Worm (Caenorhabditis elegans) whole organism, L1 larva: ENCODE results near the gene F53F1.6.

ENCODE experiments used
- C04F5.9 ChIP-seq: sonication (generic microtip); optimal IDR thresholded peaks from 2 replicates; lab custom pipeline; 2016; ENCODE audit warnings: missing genetic modification characterization, missing compliant biosample characterization
- Y116A8C.19 ChIP-seq: sonication (generic microtip); optimal IDR thresholded peaks from 2 replicates; lab custom pipeline; 2016; ENCODE audit warnings: missing compliant biosample characterization, missing genetic modification characterization, borderline replicate concordance
- aha-1 ChIP-seq: fragments of 150-350 bp; optimal IDR thresholded peaks from 2 replicates; lab custom pipeline; 2014; ENCODE audit warnings: missing biosample characterization, missing genetic modification characterization
- alr-1 ChIP-seq: fragments of 200-800 bp; sonication (Bioruptor generic); optimal IDR thresholded peaks from 2 replicates; lab custom pipeline; 2018; ENCODE audit warnings: borderline replicate concordance, mild to moderate bottlenecking, missing genetic modification characterization, missing compliant biosample characterization
- blmp-1 ChIP-seq: fragments of 150-350 bp; optimal IDR thresholded peaks from 2 replicates; lab custom pipeline; 2014; ENCODE audit warnings: missing biosample characterization, missing genetic modification characterization
- ceh-88 ChIP-seq: fragments of 200-800 bp; sonication (Bioruptor generic); IDR thresholded peaks from 2 replicates; pipeline ENCODE4 v1.3.6; 2022; ENCODE audit warnings: missing genetic modification characterization, missing compliant biosample characterization
- ceh-90 ChIP-seq: sonication (generic microtip); optimal IDR thresholded peaks from 2 replicates; lab custom pipeline; 2016; ENCODE audit warnings: missing genetic modification characterization, missing compliant biosample characterization
- ces-1 ChIP-seq: fragments of 150-350 bp; optimal IDR thresholded peaks from 2 replicates; lab custom pipeline; 2014; ENCODE audit warnings: missing biosample characterization, missing genetic modification reagents, missing genetic modification characterization
- dpl-1 ChIP-seq, 3 experiments: fragments of 150-350 bp in 2 of 3; sonication (generic microtip) in 1 of 3; optimal IDR thresholded peaks; 2 replicates each; lab custom pipeline; 2014 to 2017; ENCODE audit warnings: missing biosample characterization in 3 of 3, missing genetic modification characterization in 3 of 3, missing genetic modification reagents in 3 of 3
- egl-27 ChIP-seq, 2 experiments: fragments of 150-350 bp in 1 of 2; sonication (generic microtip); optimal IDR thresholded peaks; 3 replicates each; lab custom pipeline; 2017 to 2018; ENCODE audit warnings: missing biosample characterization in 2 of 2, missing genetic modification characterization in 2 of 2, missing genetic modification reagents in 2 of 2
- ets-5 ChIP-seq: fragments of 200-800 bp; sonication (Bioruptor generic); IDR thresholded peaks from 2 replicates; pipeline ENCODE4 v1.3.6; 2022; ENCODE audit warnings: missing genetic modification characterization, missing compliant biosample characterization
- fkh-4 ChIP-seq: sonication (generic microtip); optimal IDR thresholded peaks from 2 replicates; lab custom pipeline; 2016; ENCODE audit warnings: missing compliant biosample characterization, missing genetic modification characterization, borderline replicate concordance
- fkh-8 ChIP-seq: sonication (generic microtip); optimal IDR thresholded peaks from 2 replicates; lab custom pipeline; 2016; ENCODE audit warnings: mild to moderate bottlenecking, missing genetic modification characterization, missing compliant biosample characterization
- grh-1 ChIP-seq: fragments of 200-800 bp; sonication (Bioruptor generic); IDR thresholded peaks from 2 replicates; pipeline ENCODE4 v1.3.6; 2022; ENCODE audit warnings: missing genetic modification reagents, missing genetic modification characterization, missing compliant biosample characterization
- hlh-17 ChIP-seq: fragments of 200-800 bp; sonication (Bioruptor generic); optimal IDR thresholded peaks from 2 replicates; lab custom pipeline; 2018; ENCODE audit warnings: missing genetic modification characterization, mild to moderate bottlenecking, missing compliant biosample characterization, moderate library complexity, borderline replicate concordance
- hlh-4 ChIP-seq: sonication (generic microtip); optimal IDR thresholded peaks from 2 replicates; lab custom pipeline; 2016; ENCODE audit warnings: mild to moderate bottlenecking, missing genetic modification characterization, missing compliant biosample characterization
- hpl-2 ChIP-seq: fragments of 150-350 bp; optimal IDR thresholded peaks from 2 replicates; lab custom pipeline; 2014; ENCODE audit warnings: missing biosample characterization, missing genetic modification reagents, missing genetic modification characterization
- irx-1 ChIP-seq: sonication (generic microtip); optimal IDR thresholded peaks from 2 replicates; lab custom pipeline; 2016; ENCODE audit warnings: missing genetic modification characterization, missing compliant biosample characterization
- jun-1 ChIP-seq: fragments of 150-350 bp; optimal IDR thresholded peaks from 2 replicates; lab custom pipeline; 2014; ENCODE audit warnings: missing biosample characterization, missing genetic modification reagents, missing genetic modification characterization
- lin-13 ChIP-seq: fragments of 150-350 bp; optimal IDR thresholded peaks from 2 replicates; lab custom pipeline; 2014; ENCODE audit warnings: missing biosample characterization, missing genetic modification reagents, missing genetic modification characterization
- lin-15B ChIP-seq: fragments of 150-350 bp; sonication (generic microtip); optimal IDR thresholded peaks from 3 replicates; lab custom pipeline; 2014; ENCODE audit warnings: missing biosample characterization, missing genetic modification characterization
- lir-3 ChIP-seq: sonication (generic microtip); optimal IDR thresholded peaks from 2 replicates; lab custom pipeline; 2016; ENCODE audit warnings: mild to moderate bottlenecking, missing genetic modification characterization, moderate library complexity, missing compliant biosample characterization; ENCODE audit not compliant: poor library complexity
- mdl-1 ChIP-seq, 2 experiments: fragments of 150-350 bp; optimal IDR thresholded peaks; 2 replicates each; lab custom pipeline; 2014 to 2017; ENCODE audit warnings: missing biosample characterization in 2 of 2, missing genetic modification characterization in 2 of 2, inconsistent platforms in 1 of 2
- nhr-11 ChIP-seq: fragments of 150-350 bp; optimal IDR thresholded peaks from 2 replicates; lab custom pipeline; 2014; ENCODE audit warnings: missing biosample characterization, missing genetic modification characterization
- nhr-237 ChIP-seq: fragments of 150-350 bp; optimal IDR thresholded peaks from 2 replicates; lab custom pipeline; 2014; ENCODE audit warnings: missing biosample characterization, missing genetic modification characterization
- nhr-28 ChIP-seq: fragments of 150-350 bp; optimal IDR thresholded peaks from 2 replicates; lab custom pipeline; 2014; ENCODE audit warnings: missing biosample characterization, missing genetic modification characterization
- nhr-47 ChIP-seq: sonication (generic microtip); optimal IDR thresholded peaks from 2 replicates; lab custom pipeline; 2016; ENCODE audit warnings: mild to moderate bottlenecking, missing genetic modification characterization, moderate library complexity, missing compliant biosample characterization
- nhr-77 ChIP-seq: fragments of 150-350 bp; optimal IDR thresholded peaks from 2 replicates; lab custom pipeline; 2014; ENCODE audit warnings: missing biosample characterization, missing genetic modification characterization
- nhr-84 ChIP-seq: sonication (generic microtip); optimal IDR thresholded peaks from 2 replicates; lab custom pipeline; 2017; ENCODE audit warnings: missing biosample characterization, missing genetic modification characterization
- nhr-85 ChIP-seq: sonication (generic microtip); peaks from one replicate; lab custom pipeline; 2016; ENCODE audit warnings: missing genetic modification characterization, inconsistent platforms, missing compliant biosample characterization
- nhr-90 ChIP-seq: sonication (generic microtip); optimal IDR thresholded peaks from 2 replicates; lab custom pipeline; 2016; ENCODE audit warnings: mild to moderate bottlenecking, missing genetic modification characterization, missing compliant biosample characterization; ENCODE audit not compliant: poor library complexity
- pag-3 ChIP-seq: sonication (generic microtip); optimal IDR thresholded peaks from 2 replicates; lab custom pipeline; 2017; ENCODE audit warnings: missing genetic modification characterization, mild to moderate bottlenecking, missing compliant biosample characterization, antibody characterized with exemption, borderline replicate concordance; ENCODE audit not compliant: insufficient read depth
- pqm-1 ChIP-seq: sonication (generic microtip); optimal IDR thresholded peaks from 3 replicates; lab custom pipeline; 2017; ENCODE audit warnings: missing biosample characterization, missing genetic modification characterization
- rnt-1 ChIP-seq: sonication (generic microtip); optimal IDR thresholded peaks from 2 replicates; lab custom pipeline; 2016; ENCODE audit warnings: mild to moderate bottlenecking, missing genetic modification characterization, moderate library complexity, missing compliant biosample characterization
- snpc-4 ChIP-seq: fragments of 150-350 bp; optimal IDR thresholded peaks from 2 replicates; lab custom pipeline; 2014; ENCODE audit warnings: missing biosample characterization, missing genetic modification characterization
- snu-23 ChIP-seq: sonication (generic microtip); optimal IDR thresholded peaks from 2 replicates; lab custom pipeline; 2016; ENCODE audit warnings: missing genetic modification characterization, missing compliant biosample characterization
- sox-4 ChIP-seq: sonication (generic microtip); optimal IDR thresholded peaks from 2 replicates; lab custom pipeline; 2016; ENCODE audit warnings: missing genetic modification characterization, missing compliant biosample characterization
- swsn-7 ChIP-seq: sonication (generic microtip); optimal IDR thresholded peaks from 2 replicates; lab custom pipeline; 2016; ENCODE audit warnings: missing genetic modification characterization, missing compliant biosample characterization
- tbx-2 ChIP-seq: sonication (generic microtip); optimal IDR thresholded peaks from 2 replicates; lab custom pipeline; 2016; ENCODE audit warnings: missing genetic modification characterization, missing compliant biosample characterization
- unc-86 ChIP-seq: sonication (generic microtip); optimal IDR thresholded peaks from 2 replicates; lab custom pipeline; 2016; ENCODE audit warnings: missing genetic modification characterization, missing compliant biosample characterization
- vab-15 ChIP-seq: sonication (generic microtip); optimal IDR thresholded peaks from 2 replicates; lab custom pipeline; 2017; ENCODE audit warnings: missing genotype, mild to moderate bottlenecking, missing genetic modification characterization, missing compliant biosample characterization
- ztf-11 ChIP-seq, 2 experiments: sonication (generic microtip); optimal IDR thresholded peaks; 2 replicates each; lab custom pipeline; 2016 to 2017; ENCODE audit warnings: missing genetic modification characterization in 2 of 2, missing biosample characterization in 1 of 2, missing compliant biosample characterization in 1 of 2
- ztf-4 ChIP-seq: fragments of 150-350 bp; optimal IDR thresholded peaks from 2 replicates; lab custom pipeline; 2014; ENCODE audit warnings: missing biosample characterization, missing genetic modification characterization

The F53F1.6 gene

ce11 chrV:13371336-13371735, 46.1 kb downstream of the F53F1.6 start (continued):
- TF ChIP-seq nhr-85 (tag; lab: Kevin White, UChicago) (peak; percentile 100), pqm-1 (no peak), nhr-11 (tag; lab: Kevin White, UChicago) (no peak), nhr-28 (tag; lab: Kevin White, UChicago) (no peak), lin-15B (tag; lab: Kevin White, UChicago) (no peak), lir-3 (tag; lab: Kevin White, UChicago) (peak; percentile 26), rnt-1 (tag; lab: Kevin White, UChicago) (peak; percentile 38), snpc-4 (tag; lab: Kevin White, UChicago) (no peak), vab-15 (tag; lab: Kevin White, UChicago) (no peak), C04F5.9 (tag; lab: Kevin White, UChicago) (peak; percentile 2), nhr-90 (tag; lab: Kevin White, UChicago) (peak; percentile 84), ets-5 (GFP tag; lab: Robert Waterston, UW) (no peak), mdl-1 (tag; optimal IDR thresholded peaks at IDR 0.05; lab: Kevin White, UChicago) (peak in 1 of 2 experiments; percentile 68), tbx-2 (tag; lab: Kevin White, UChicago) (peak; percentile 55), fkh-4 (tag; lab: Kevin White, UChicago) (no peak), nhr-84 (no peak), nhr-77 (tag; lab: Kevin White, UChicago) (peak; percentile 42), fkh-8 (tag; lab: Kevin White, UChicago) (no peak), grh-1 (GFP tag; lab: Robert Waterston, UW) (peak; percentile 100), aha-1 (no peak), irx-1 (peak; percentile 62), ztf-4 (tag; lab: Kevin White, UChicago) (peak; percentile 57), ces-1 (GFP tag; lab: Kevin White, UChicago) (no peak), hlh-4 (tag; lab: Kevin White, UChicago) (no peak), unc-86 (tag; lab: Kevin White, UChicago) (no peak), ceh-88 (GFP tag; lab: Robert Waterston, UW) (no peak), snu-23 (GFP tag; lab: Kevin White, UChicago) (peak; percentile 92), dpl-1 (GFP tag; optimal IDR thresholded peaks at IDR 0.05; lab: Kevin White, UChicago) (peak in 2 of 3 experiments; percentile 23 to 63), nhr-237 (peak; percentile 59), sox-4 (tag; lab: Kevin White, UChicago) (no peak), nhr-47 (peak; percentile 60), hpl-2 (GFP tag; lab: Kevin White, UChicago) (peak; percentile 10), pag-3 (tag; lab: Kevin White, UChicago) (no peak), ceh-90 (no peak), egl-27 (tag; optimal IDR thresholded peaks at IDR 0.05; lab: Kevin White, UChicago) (peak; percentile 19 to 38), alr-1 (tag; lab: Kevin White, UChicago) (no peak), Y116A8C.19 (tag; lab: Kevin White, UChicago) (no peak)

ce11 chrV:13370265-13370664, 47.1 kb downstream of the F53F1.6 start:
- no peak for TF ChIP-seq jun-1 (tag; lab: Kevin White, UChicago)
- TF ChIP-seq nhr-85 (tag; lab: Kevin White, UChicago): peak; percentile 23
- no peak for TF ChIP-seq swsn-7 (tag; lab: Kevin White, UChicago)
- no peak for TF ChIP-seq lin-13
- no peak for TF ChIP-seq hlh-17 (GFP tag; lab: Kevin White, UChicago)
- TF ChIP-seq alr-1 (tag; lab: Kevin White, UChicago): no peak
- TF ChIP-seq egl-27 (tag; optimal IDR thresholded peaks at IDR 0.05; lab: Kevin White, UChicago): no peak
- peak; percentile 63 for TF ChIP-seq blmp-1 (tag; lab: Kevin White, UChicago)
- TF ChIP-seq ztf-11 (tag; optimal IDR thresholded peaks at IDR 0.05; lab: Kevin White, UChicago): no peak
